Worm (Caenorhabditis elegans) whole organism, dauer: ENCODE results near the gene Y37D8A.16.

Experiments used
- unc-62 ChIP-seq: sonication (generic microtip); optimal IDR thresholded peaks from 2 replicates; lab custom pipeline; 2017; ENCODE audit warnings: missing biosample characterization, missing genetic modification reagents, missing genetic modification characterization

The Y37D8A.16 gene

ce11 chrIII:12925947-12926607 is 7.6 kb upstream of the Y37D8A.16 start, which contains the start of the genes npp-25 and mrps-10:
Gene npp-25, minus strand, starts transcription at chrIII:12925997.
Gene mrps-10, plus strand, starts transcription at chrIII:12926557.
- no peak for TF ChIP-seq unc-62 (GFP tag; lab: Kevin White, UChicago)

- no peak for TF ChIP-seq unc-62 (GFP tag; lab: Kevin White, UChicago)
Measured at ce11 chrIII:12920810-12921209, 2.3 kb upstream of the Y37D8A.16 start.

- no peak for TF ChIP-seq unc-62 (GFP tag; lab: Kevin White, UChicago)
Measured at ce11 chrIII:12919882-12920281, 1.4 kb upstream of the Y37D8A.16 start.

- no peak for TF ChIP-seq unc-62 (GFP tag; lab: Kevin White, UChicago)
Measured at ce11 chrIII:12917852-12918251, 623 bp downstream of the Y37D8A.16 start.

- TF ChIP-seq unc-62 (GFP tag; lab: Kevin White, UChicago): no peak
Measured at ce11 chrIII:12916459-12916858, 2.0 kb downstream of the Y37D8A.16 start.

- TF ChIP-seq unc-62 (GFP tag; lab: Kevin White, UChicago): no peak
Measured at ce11 chrIII:12910365-12910764, 8.1 kb downstream of the Y37D8A.16 start, which contains the start of gene flp-14. Gene flp-14, plus strand, starts transcription at chrIII:12910510.

- TF ChIP-seq unc-62 (GFP tag; lab: Kevin White, UChicago): no peak
Measured at ce11 chrIII:12907218-12907617, 11.3 kb downstream of the Y37D8A.16 start.

ce11 chrIII:12906611-12907037 is 11.9 kb downstream of the Y37D8A.16 start:
- TF ChIP-seq unc-62 (GFP tag; lab: Kevin White, UChicago): no peak

- TF ChIP-seq unc-62 (GFP tag; lab: Kevin White, UChicago): no peak
Measured at ce11 chrIII:12904987-12905541, 13.4 kb downstream of the Y37D8A.16 start, which contains the start of gene cox-5A. Gene cox-5A, plus strand, starts transcription at chrIII:12905491.

- no peak for TF ChIP-seq unc-62 (GFP tag; lab: Kevin White, UChicago)
Measured at ce11 chrIII:12904052-12904451, 14.4 kb downstream of the Y37D8A.16 start.

ce11 chrIII:12894207-12894606 is 24.3 kb downstream of the Y37D8A.16 start:
- no peak for TF ChIP-seq unc-62 (GFP tag; lab: Kevin White, UChicago)

ce11 chrIII:12892767-12893166 is 25.7 kb downstream of the Y37D8A.16 start:
- TF ChIP-seq unc-62 (GFP tag; lab: Kevin White, UChicago): no peak

- TF ChIP-seq unc-62 (GFP tag; lab: Kevin White, UChicago): no peak
Measured at ce11 chrIII:12891580-12891979, 26.9 kb downstream of the Y37D8A.16 start, which contains the start of the genes Y37D8A.29 and unc-71. Gene Y37D8A.29, minus strand, starts transcription at chrIII:12891680. Gene unc-71, minus strand, starts transcription at chrIII:12891738.

ce11 chrIII:12885153-12885552 is 33.3 kb downstream of the Y37D8A.16 start:
- TF ChIP-seq unc-62 (GFP tag; lab: Kevin White, UChicago): no peak

- no peak for TF ChIP-seq unc-62 (GFP tag; lab: Kevin White, UChicago)
Measured at ce11 chrIII:12880704-12881103, 37.8 kb downstream of the Y37D8A.16 start.

ce11 chrIII:12877527-12878234 is 40.8 kb downstream of the Y37D8A.16 start, which contains the start of the genes cec-7 and enu-3.5:
Gene cec-7, minus strand, starts transcription at chrIII:12877577.
Gene enu-3.5, plus strand, starts transcription at chrIII:12878196.
- TF ChIP-seq unc-62 (GFP tag; lab: Kevin White, UChicago): no peak
